Fruit fly (Drosophila melanogaster) whole organism, pupa: ENCODE results near the gene CG7275.

Experiments used
- CG12605 ChIP-seq: fragments of 200-800 bp; sonication (Bioruptor generic); IDR thresholded peaks from 2 replicates; pipeline ENCODE4 v1.3.6; 2022; ENCODE audit warnings: missing biosample characterization, missing genetic modification characterization
- CG13204 ChIP-seq: fragments of 200-800 bp; sonication (Bioruptor generic); optimal IDR thresholded peaks from 2 replicates; lab custom pipeline; 2018; ENCODE audit warnings: missing biosample characterization, mild to moderate bottlenecking, missing genetic modification characterization, moderate library complexity
- CG14655 ChIP-seq: fragments of 200-800 bp; sonication (Bioruptor generic); optimal IDR thresholded peaks from 3 replicates; lab custom pipeline; 2017; ENCODE audit warnings: mild to moderate bottlenecking, missing biosample characterization, missing genetic modification reagents, missing genetic modification characterization
- CG17806 ChIP-seq: fragments of 200-800 bp; sonication (Bioruptor generic); optimal IDR thresholded peaks from 2 replicates; lab custom pipeline; 2018; ENCODE audit warnings: missing biosample characterization, mild to moderate bottlenecking, missing genetic modification characterization, moderate library complexity
- CG32121 ChIP-seq: fragments of 200-800 bp; sonication (Bioruptor generic); IDR thresholded peaks from 2 replicates; pipeline ENCODE4 v1.3.6; 2022; ENCODE audit warnings: missing biosample characterization, missing genetic modification characterization
- CG4496 ChIP-seq: fragments of 200-800 bp; sonication (Bioruptor generic); IDR thresholded peaks from 3 replicates; pipeline ENCODE4 v1.3.6; 2022; ENCODE audit warnings: missing biosample characterization, missing genetic modification characterization
- CG8159 ChIP-seq: fragments of 200-800 bp; sonication (Bioruptor generic); optimal IDR thresholded peaks from 3 replicates; lab custom pipeline; 2018; ENCODE audit warnings: missing biosample characterization, mild to moderate bottlenecking, missing genetic modification characterization, moderate library complexity
- CG8301 ChIP-seq: fragments of 200-800 bp; sonication (Bioruptor generic); optimal IDR thresholded peaks from 2 replicates; lab custom pipeline; 2018; ENCODE audit warnings: missing biosample characterization, mild to moderate bottlenecking, missing genetic modification characterization
- D1 ChIP-seq: fragments of 200-800 bp; sonication (Bioruptor generic); optimal IDR thresholded peaks from 2 replicates; lab custom pipeline; 2018; ENCODE audit warnings: missing biosample characterization, mild to moderate bottlenecking, missing genetic modification characterization, moderate library complexity
- EcR ChIP-seq: fragments of 200-800 bp; sonication (Bioruptor generic); optimal IDR thresholded peaks from 3 replicates; lab custom pipeline; 2019; ENCODE audit warnings: missing biosample characterization, missing genetic modification characterization, mild to moderate bottlenecking, moderate library complexity, missing genetic modification reagents
- Pif1B ChIP-seq: fragments of 200-800 bp; sonication (Bioruptor generic); optimal IDR thresholded peaks from 3 replicates; lab custom pipeline; 2016; ENCODE audit warnings: missing biosample characterization, missing genetic modification characterization
- Snoo ChIP-seq: fragments of 200-800 bp; sonication (Bioruptor generic); optimal IDR thresholded peaks from 3 replicates; lab custom pipeline; 2017; ENCODE audit warnings: missing biosample characterization, mild to moderate bottlenecking, missing genetic modification characterization, inconsistent platforms
- fd96Ca ChIP-seq: fragments of 200-800 bp; sonication (Bioruptor generic); IDR thresholded peaks from 3 replicates; pipeline ENCODE4 v1.3.6; 2022; ENCODE audit warnings: missing biosample characterization, missing genetic modification characterization
- gl ChIP-seq: fragments of 200-800 bp; sonication (Bioruptor generic); optimal IDR thresholded peaks from 2 replicates; lab custom pipeline; 2018; ENCODE audit warnings: missing biosample characterization, mild to moderate bottlenecking, missing genetic modification characterization
- rn ChIP-seq: fragments of 200-800 bp; sonication (Bioruptor generic); IDR thresholded peaks from 2 replicates; pipeline ENCODE4 v1.3.6; 2022; ENCODE audit warnings: missing biosample characterization, missing genetic modification characterization

Gene CG7275

dm6 chr3L:15547187-15547790 is 48.5 kb downstream of the CG7275 start:
- TF ChIP-seq rn (GFP tag; lab: Robert Waterston, UW) (no peak), CG17806 (tag; lab: Kevin White, UChicago) (no peak), CG8159 (tag; lab: Kevin White, UChicago) (no peak), EcR (GFP tag; lab: Kevin White, UChicago) (no peak), CG32121 (GFP tag; lab: Robert Waterston, UW) (no peak), Snoo (tag; lab: Kevin White, UChicago) (no peak), CG4496 (GFP tag; lab: Robert Waterston, UW) (no peak), Pif1B (GFP tag; lab: Kevin White, UChicago) (no peak), D1 (tag; lab: Kevin White, UChicago) (no peak)

- TF ChIP-seq CG8301 (no peak), Snoo (tag; lab: Kevin White, UChicago) (no peak), CG12605 (GFP tag; lab: Robert Waterston, UW) (no peak), CG13204 (GFP tag; lab: Kevin White, UChicago) (no peak), gl (tag; lab: Kevin White, UChicago) (no peak), fd96Ca (GFP tag; lab: Robert Waterston, UW) (no peak), CG14655 (GFP tag; lab: Kevin White, UChicago) (no peak)
Measured at dm6 chr3L:15548843-15549242, 50.1 kb downstream of the CG7275 start.
